Worm (Caenorhabditis elegans): Measurements from ENCODE around the gene str-185.
A peak's percentile ranks its signal among the peaks of the same experiment; 100 is the strongest.

The str-185 gene

ce11 chrIV:4410526-4410925 lies 19.3 kb downstream of the str-185 start:
- peak; percentile 49 for TF ChIP-seq aha-1 (tag)
- TF ChIP-seq ama-1 (optimal IDR thresholded peaks at IDR 0.05) = peak; percentile 53
- TF ChIP-seq R02D3.7 (tag; optimal IDR thresholded peaks at IDR 0.05) = no peak
- no peak for TF ChIP-seq lin-29 (GFP tag; IDR thresholded peaks at IDR 0.05)

- TF ChIP-seq nhr-111 (GFP tag; optimal IDR thresholded peaks at IDR 0.05) (no peak), ces-1 (GFP tag; optimal IDR thresholded peaks at IDR 0.05) (no peak), lin-38 (GFP tag; IDR thresholded peaks at IDR 0.05) (no peak), nhr-48 (tag; optimal IDR thresholded peaks at IDR 0.05) (no peak), T26A8.4 (GFP tag; IDR thresholded peaks at IDR 0.05) (no peak), zip-11 (GFP tag; IDR thresholded peaks at IDR 0.05) (no peak), lir-3 (tag; optimal IDR thresholded peaks at IDR 0.05) (no peak), duxl-1 (tag; optimal IDR thresholded peaks at IDR 0.05; ENCODE audit: poor library complexity) (no peak), mes-2 (tag; optimal IDR thresholded peaks at IDR 0.05; ENCODE audit: poor library complexity, severe bottlenecking) (no peak), lin-15B (tag; optimal IDR thresholded peaks at IDR 0.05) (no peak), dpl-1 (GFP tag; optimal IDR thresholded peaks at IDR 0.05) (no peak), set-16 (GFP tag; IDR thresholded peaks at IDR 0.05) (peak; percentile 38; the same call in 1 of the 2 replicates), daf-8 (GFP tag; IDR thresholded peaks at IDR 0.05) (no peak), vab-7 (GFP tag; IDR thresholded peaks at IDR 0.05) (no peak), nhr-76 (tag; optimal IDR thresholded peaks at IDR 0.05) (no peak), skn-1 (tag; optimal IDR thresholded peaks at IDR 0.05) (no peak), ZK546.5 (tag; optimal IDR thresholded peaks at IDR 0.05) (no peak), Y105C5A.15 (GFP tag; IDR thresholded peaks at IDR 0.05) (0 out of 2 replicates have a peak, but pooled peaks have one; percentile 33), egl-43 (GFP tag; IDR thresholded peaks at IDR 0.05) (no peak), egl-27 (tag; optimal IDR thresholded peaks at IDR 0.05) (no peak), unc-62 (GFP tag; optimal IDR thresholded peaks at IDR 0.05 in 1 of 2) (peak in 1 of 2 experiments; percentile 19), unc-62 (tag; optimal IDR thresholded peaks at IDR 0.05) (no peak), mep-1 (tag; optimal IDR thresholded peaks at IDR 0.05) (no peak), spr-1 (tag; optimal IDR thresholded peaks at IDR 0.05) (no peak), ama-1 (optimal IDR thresholded peaks at IDR 0.05) (no peak), hmg-1.1 (GFP tag; IDR thresholded peaks at IDR 0.05) (no peak), nhr-10 (tag; optimal IDR thresholded peaks at IDR 0.05) (no peak), zfp-2 (tag; optimal IDR thresholded peaks at IDR 0.05) (no peak), lsy-2 (tag; optimal IDR thresholded peaks at IDR 0.05) (no peak), hif-1 (tag; optimal IDR thresholded peaks at IDR 0.05) (peak in 1 of 2 experiments; percentile 9), ZK337.2 (GFP tag; IDR thresholded peaks at IDR 0.05) (no peak), hlh-11 (tag; optimal IDR thresholded peaks at IDR 0.05) (no peak), nhr-77 (tag; optimal IDR thresholded peaks at IDR 0.05) (no peak), attf-4 (tag; optimal IDR thresholded peaks at IDR 0.05) (no peak), nhr-28 (tag; optimal IDR thresholded peaks at IDR 0.05) (no peak), ztf-7 (tag; optimal IDR thresholded peaks at IDR 0.05) (no peak), Y75B8A.6 (GFP tag; IDR thresholded peaks at IDR 0.05) (no peak), daf-19 (GFP tag; conservative IDR thresholded peaks at IDR 0.05) (no peak), F44E2.7 (GFP tag; IDR thresholded peaks at IDR 0.05) (no peak), ceh-62 (tag; optimal IDR thresholded peaks at IDR 0.05) (no peak), F10B5.3 (tag; optimal IDR thresholded peaks at IDR 0.05) (no peak), lin-29 (GFP tag; IDR thresholded peaks at IDR 0.05) (no peak), hlh-30 (tag; optimal IDR thresholded peaks at IDR 0.05; ENCODE audit: insufficient read depth) (peak; percentile 24), madf-5 (GFP tag; IDR thresholded peaks at IDR 0.05) (no peak), dve-1 (tag; optimal IDR thresholded peaks at IDR 0.05; ENCODE audit: insufficient read depth) (no peak), dmd-6 (GFP tag; IDR thresholded peaks at IDR 0.05) (0 out of 2 replicates have a peak, but pooled peaks have one; percentile 12), F26F4.8 (GFP tag; conservative IDR thresholded peaks at IDR 0.05) (0 out of 2 replicates have a peak, but pooled peaks have one; percentile 20), cey-2 (tag; optimal IDR thresholded peaks at IDR 0.05; ENCODE audit: borderline replicate concordance, insufficient read depth) (no peak)
Observed at ce11 chrIV:4408714-4409113, 21.1 kb downstream of the str-185 start.
